Fruit fly (Drosophila melanogaster): Measurements from ENCODE around the gene CG17470.

DNA sequence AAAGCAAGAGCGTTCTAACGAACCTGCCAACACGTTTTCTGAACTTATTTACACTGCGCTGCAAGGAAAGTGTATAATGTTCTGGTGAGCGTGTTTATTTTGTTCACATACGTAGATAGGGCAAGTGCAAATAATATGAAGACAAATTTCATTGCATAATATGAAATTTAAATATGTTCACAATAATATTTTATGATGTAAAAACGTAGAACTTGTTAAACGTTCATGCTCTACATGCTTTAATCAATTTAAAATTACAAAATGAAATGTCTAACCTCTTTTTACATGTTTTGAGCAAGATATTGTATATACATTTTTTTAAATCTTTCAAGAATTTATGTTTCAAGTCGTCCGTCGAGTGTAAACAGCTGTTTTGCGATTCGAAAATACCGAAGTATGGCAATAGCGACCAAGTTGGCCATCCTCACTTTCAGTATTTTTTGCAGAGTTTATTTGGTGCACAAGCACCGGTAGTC, 2.4 kb upstream of the CG17470 start, which contains the start of the genes phr6-4 and CG2608:
- peak; percentile 96 for TF ChIP-seq CG14655 (GFP tag; optimal IDR thresholded peaks at IDR 0.05)
- peak; percentile 83 for TF ChIP-seq CG12605 (GFP tag; IDR thresholded peaks at IDR 0.05)
- TF ChIP-seq CG8159 (tag; optimal IDR thresholded peaks at IDR 0.05), result peak; percentile 96
- peak; percentile 95 for TF ChIP-seq CG34367 (tag; optimal IDR thresholded peaks at IDR 0.05)
- TF ChIP-seq CG13204 (GFP tag; optimal IDR thresholded peaks at IDR 0.05), result no peak
- TF ChIP-seq gl (tag; optimal IDR thresholded peaks at IDR 0.05), result peak; percentile 84
